Worm (Caenorhabditis elegans) whole organism, mixed stage, embryonic: ENCODE results near the gene xpc-1.

Source experiments
- ceh-43 ChIP-seq: fragments of 200-800 bp; sonication (Bioruptor generic); optimal IDR thresholded peaks from 2 replicates; lab custom pipeline; 2018; ENCODE audit warnings: mild to moderate bottlenecking, missing genetic modification characterization, moderate library complexity, missing compliant biosample characterization
- lin-32 ChIP-seq: fragments of 200-800 bp; sonication (Bioruptor generic); optimal IDR thresholded peaks from 2 replicates; lab custom pipeline; 2018; ENCODE audit warnings: mild to moderate bottlenecking, missing genetic modification characterization, missing compliant biosample characterization
- lsy-2 ChIP-seq: fragments of 150-350 bp; optimal IDR thresholded peaks from 2 replicates; lab custom pipeline; 2014; ENCODE audit warnings: missing biosample characterization, missing genetic modification characterization
- nhr-237 ChIP-seq: fragments of 150-350 bp; optimal IDR thresholded peaks from 2 replicates; lab custom pipeline; 2014; ENCODE audit warnings: missing biosample characterization, missing genetic modification characterization
- nhr-28 ChIP-seq: fragments of 150-350 bp; optimal IDR thresholded peaks from 2 replicates; lab custom pipeline; 2014; ENCODE audit warnings: missing biosample characterization, missing genetic modification characterization
- nhr-76 ChIP-seq: sonication (generic microtip); optimal IDR thresholded peaks from 2 replicates; lab custom pipeline; 2017; ENCODE audit warnings: missing biosample characterization, missing genetic modification characterization
- pha-4 ChIP-seq: fragments of 150-350 bp; optimal IDR thresholded peaks from 2 replicates; lab custom pipeline; 2018; ENCODE audit warnings: missing biosample characterization, missing genetic modification reagents, missing genetic modification characterization
- snpc-4 ChIP-seq: fragments of 150-350 bp; optimal IDR thresholded peaks from 2 replicates; lab custom pipeline; 2014; ENCODE audit warnings: missing biosample characterization, missing genetic modification characterization
- unc-120 ChIP-seq: sonication (generic microtip); optimal IDR thresholded peaks from 2 replicates; lab custom pipeline; 2017; ENCODE audit warnings: missing genetic modification characterization, missing compliant biosample characterization; ENCODE audit not compliant: poor library complexity, severe bottlenecking

ce11 chrIV:1997762-1998161 lies 4.9 kb downstream of the xpc-1 start:
- TF ChIP-seq lin-32 (no peak), nhr-76 (no peak), ceh-43 (GFP tag; lab: Kevin White, UChicago) (no peak), snpc-4 (tag; lab: Kevin White, UChicago) (no peak), pha-4 (tag; lab: Kevin White, UChicago) (no peak), nhr-237 (tag; lab: Kevin White, UChicago) (no peak), lsy-2 (no peak), nhr-28 (no peak), unc-120 (tag; lab: Kevin White, UChicago) (no peak)
